Worm (Caenorhabditis elegans): ENCODE data around the gene T22B2.5.

The T22B2.5 gene

ce11 chrX:3949763-3950162, 38.6 kb upstream of the T22B2.5 start:
- TF ChIP-seq ZK546.5 (tag; optimal IDR thresholded peaks at IDR 0.05) = no peak
- TF ChIP-seq nhr-237 (tag; optimal IDR thresholded peaks at IDR 0.05) = no peak
- no peak for TF ChIP-seq mab-5 (tag; optimal IDR thresholded peaks at IDR 0.05)
- no peak for TF ChIP-seq ceh-16 (tag; optimal IDR thresholded peaks at IDR 0.05)
- no peak for TF ChIP-seq crh-2 (tag; optimal IDR thresholded peaks at IDR 0.05)
- no peak for TF ChIP-seq ama-1 (optimal IDR thresholded peaks at IDR 0.05)
- TF ChIP-seq sma-3 (GFP tag; optimal IDR thresholded peaks at IDR 0.05) = no peak
- TF ChIP-seq nhr-12 (tag; optimal IDR thresholded peaks at IDR 0.05) = no peak
- no peak for TF ChIP-seq lsy-2 (tag; optimal IDR thresholded peaks at IDR 0.05)
- TF ChIP-seq unc-62 (GFP tag; optimal IDR thresholded peaks at IDR 0.05) = no peak
- no peak for TF ChIP-seq peb-1 (tag; optimal IDR thresholded peaks at IDR 0.05)
- TF ChIP-seq fos-1 (tag; optimal IDR thresholded peaks at IDR 0.05) = no peak

ce11 chrX:3949026-3949425, 37.8 kb upstream of the T22B2.5 start:
- TF ChIP-seq nhr-6 (tag; optimal IDR thresholded peaks at IDR 0.05) (no peak), sem-4 (tag; optimal IDR thresholded peaks at IDR 0.05) (no peak), fos-1 (tag; optimal IDR thresholded peaks at IDR 0.05) (peak; percentile 49), ztf-11 (tag; optimal IDR thresholded peaks at IDR 0.05) (no peak)

- TF ChIP-seq nhr-25 (tag; optimal IDR thresholded peaks at IDR 0.05) = no peak
- peak; percentile 3 for TF ChIP-seq sem-4 (tag; optimal IDR thresholded peaks at IDR 0.05)
- peak; percentile 32 for TF ChIP-seq zag-1 (tag; optimal IDR thresholded peaks at IDR 0.05)
- peak in 1 of 2 experiments; percentile 21 for TF ChIP-seq mdl-1 (tag; optimal IDR thresholded peaks at IDR 0.05)
- TF ChIP-seq sma-9 (GFP tag; optimal IDR thresholded peaks at IDR 0.05) = peak; percentile 47
- TF ChIP-seq sma-9 (tag; optimal IDR thresholded peaks at IDR 0.05) = no peak
- TF ChIP-seq unc-55 (GFP tag; optimal IDR thresholded peaks at IDR 0.05) = peak; percentile 34
- TF ChIP-seq crh-2 (tag; optimal IDR thresholded peaks at IDR 0.05) = peak; percentile 31
- TF ChIP-seq lsy-2 (tag; optimal IDR thresholded peaks at IDR 0.05) = peak in 1 of 2 experiments; percentile 12
- TF ChIP-seq nhr-129 (tag; optimal IDR thresholded peaks at IDR 0.05) = peak; percentile 70
- TF ChIP-seq unc-39 (tag; optimal IDR thresholded peaks at IDR 0.05) = no peak
- TF ChIP-seq mab-5 (tag; optimal IDR thresholded peaks at IDR 0.05) = peak; percentile 29
- TF ChIP-seq F13H6.1 (tag; optimal IDR thresholded peaks at IDR 0.05) = peak; percentile 75
- TF ChIP-seq lin-11 (tag; optimal IDR thresholded peaks at IDR 0.05) = peak; percentile 35
- TF ChIP-seq alr-1 (tag; optimal IDR thresholded peaks at IDR 0.05) = no peak
- TF ChIP-seq C34F6.9 (tag; optimal IDR thresholded peaks at IDR 0.05) = peak; percentile 43
- no peak for TF ChIP-seq nhr-12 (tag; optimal IDR thresholded peaks at IDR 0.05)
Measured at ce11 chrX:3945681-3946080, 34.5 kb upstream of the T22B2.5 start.

- no peak for TF ChIP-seq blmp-1 (tag; optimal IDR thresholded peaks at IDR 0.05; ENCODE audit: insufficient read depth)
- no peak for TF ChIP-seq ceh-82 (tag; optimal IDR thresholded peaks at IDR 0.05)
- TF ChIP-seq unc-55 (GFP tag; optimal IDR thresholded peaks at IDR 0.05) = no peak
- TF ChIP-seq dmd-4 (tag; optimal IDR thresholded peaks at IDR 0.05) = no peak
- TF ChIP-seq sma-3 (GFP tag; optimal IDR thresholded peaks at IDR 0.05) = no peak
- TF ChIP-seq nhr-6 (tag; optimal IDR thresholded peaks at IDR 0.05) = no peak
- TF ChIP-seq lsy-2 (tag; optimal IDR thresholded peaks at IDR 0.05) = peak in 1 of 2 experiments; percentile 29
- TF ChIP-seq nhr-23 (tag; optimal IDR thresholded peaks at IDR 0.05) = no peak
- no peak for TF ChIP-seq mdl-1 (tag; optimal IDR thresholded peaks at IDR 0.05)
- peak; percentile 11 for TF ChIP-seq C34F6.9 (tag; optimal IDR thresholded peaks at IDR 0.05)
- TF ChIP-seq nhr-12 (tag; optimal IDR thresholded peaks at IDR 0.05) = no peak
- TF ChIP-seq ztf-4 (tag; optimal IDR thresholded peaks at IDR 0.05) = no peak
- peak; percentile 15 for TF ChIP-seq nhr-129 (tag; optimal IDR thresholded peaks at IDR 0.05)
- peak; percentile 2 for TF ChIP-seq sma-9 (GFP tag; optimal IDR thresholded peaks at IDR 0.05)
- TF ChIP-seq sma-9 (tag; optimal IDR thresholded peaks at IDR 0.05) = no peak
- TF ChIP-seq crh-2 (tag; optimal IDR thresholded peaks at IDR 0.05) = peak; percentile 10
- TF ChIP-seq sem-4 (tag; optimal IDR thresholded peaks at IDR 0.05) = no peak
- TF ChIP-seq skn-1 (tag; optimal IDR thresholded peaks at IDR 0.05) = no peak
- no peak for TF ChIP-seq unc-62 (GFP tag; optimal IDR thresholded peaks at IDR 0.05)
- no peak for TF ChIP-seq ztf-1 (GFP tag; conservative IDR thresholded peaks at IDR 0.05)
- no peak for TF ChIP-seq Y55F3AM.14 (GFP tag; optimal IDR thresholded peaks at IDR 0.05)
- no peak for TF ChIP-seq ceh-16 (tag; optimal IDR thresholded peaks at IDR 0.05)
- TF ChIP-seq alr-1 (tag; optimal IDR thresholded peaks at IDR 0.05) = no peak
- no peak for TF ChIP-seq F13H6.1 (tag; optimal IDR thresholded peaks at IDR 0.05)
- no peak for TF ChIP-seq ama-1 (optimal IDR thresholded peaks at IDR 0.05)
- no peak for TF ChIP-seq nhr-11 (tag; optimal IDR thresholded peaks at IDR 0.05)
- TF ChIP-seq nhr-25 (tag; optimal IDR thresholded peaks at IDR 0.05) = no peak
- TF ChIP-seq elt-3 (tag; optimal IDR thresholded peaks at IDR 0.05) = no peak
- no peak for TF ChIP-seq lin-39 (tag; optimal IDR thresholded peaks at IDR 0.05)
- no peak for TF ChIP-seq nhr-77 (tag; optimal IDR thresholded peaks at IDR 0.05)
- no peak for TF ChIP-seq lin-13 (GFP tag; optimal IDR thresholded peaks at IDR 0.05)
- no peak for TF ChIP-seq snpc-4 (tag; optimal IDR thresholded peaks at IDR 0.05)
Measured at ce11 chrX:3944961-3945587, 33.9 kb upstream of the T22B2.5 start.

All from whole organism, L2 larva.